Fruit fly (Drosophila melanogaster) whole organism, pupa: Measurements from ENCODE around the gene CG4957.

Source experiments
- CG15710 ChIP-seq: fragments of 200-800 bp; sonication (Bioruptor generic); optimal IDR thresholded peaks from 2 replicates; lab custom pipeline; 2018; ENCODE audit warnings: missing biosample characterization, mild to moderate bottlenecking, missing genetic modification characterization, moderate library complexity
- CG17806 ChIP-seq: fragments of 200-800 bp; sonication (Bioruptor generic); optimal IDR thresholded peaks from 2 replicates; lab custom pipeline; 2018; ENCODE audit warnings: missing biosample characterization, mild to moderate bottlenecking, missing genetic modification characterization, moderate library complexity
- EcR ChIP-seq: fragments of 200-800 bp; sonication (Bioruptor generic); optimal IDR thresholded peaks from 3 replicates; lab custom pipeline; 2019; ENCODE audit warnings: missing biosample characterization, missing genetic modification characterization, mild to moderate bottlenecking, moderate library complexity, missing genetic modification reagents
- gl ChIP-seq: fragments of 200-800 bp; sonication (Bioruptor generic); optimal IDR thresholded peaks from 2 replicates; lab custom pipeline; 2018; ENCODE audit warnings: missing biosample characterization, mild to moderate bottlenecking, missing genetic modification characterization

The CG4957 gene

dm6 chr2L:10314327-10315210 lies 45.9 kb downstream of the CG4957 start, which contains the start of the genes Usp14 and CG4972:
TSS of gene Usp14 (minus strand) at chr2L:10314396.
TSS of gene CG4972 (plus strand) at chr2L:10314792.
- peak; percentile 27 for TF ChIP-seq EcR
- peak; percentile 24 for TF ChIP-seq CG15710 (tag; lab: Kevin White, UChicago)
- no peak for TF ChIP-seq CG17806 (tag; lab: Kevin White, UChicago)

DNA sequence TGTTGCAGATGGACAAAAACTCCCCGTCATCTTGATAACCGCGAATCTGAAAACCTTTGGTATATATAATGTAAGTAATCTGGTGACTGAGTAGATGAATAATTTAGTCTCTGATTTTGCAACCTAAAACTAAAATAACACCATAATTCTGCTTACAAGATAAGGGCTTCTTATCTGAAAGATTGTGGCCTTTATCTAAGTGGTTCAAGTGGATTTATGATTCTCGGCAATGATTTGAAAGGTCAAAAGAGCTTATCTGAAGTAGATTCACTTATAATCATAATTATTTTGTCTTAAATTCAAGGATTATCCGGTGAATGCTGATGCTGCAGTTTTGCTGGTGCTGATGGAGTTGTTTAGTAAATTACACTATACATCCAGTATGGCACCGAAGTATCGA lies 47.2 kb downstream of the CG4957 start:
- TF ChIP-seq gl (tag; lab: Kevin White, UChicago), result no peak
